Fruit fly (Drosophila melanogaster) whole organism, embryonic: ENCODE measurements around the gene CG32320.

Source experiments
- Atf3 ChIP-seq: fragments of 200-800 bp; sonication (Bioruptor generic); optimal IDR thresholded peaks from 3 replicates; lab custom pipeline; 2016; ENCODE audit warnings: missing biosample characterization, missing genetic modification characterization
- CG10267 ChIP-seq: fragments of 200-800 bp; sonication (Bioruptor generic); optimal IDR thresholded peaks from 2 replicates; lab custom pipeline; 2018; ENCODE audit warnings: missing biosample characterization, mild to moderate bottlenecking, missing genetic modification characterization, moderate library complexity
- CG10431 ChIP-seq: fragments of 200-800 bp; sonication (Bioruptor generic); optimal IDR thresholded peaks from 3 replicates; lab custom pipeline; 2018; ENCODE audit warnings: missing biosample characterization, mild to moderate bottlenecking, missing genetic modification characterization
- CG12104 ChIP-seq: fragments of 200-800 bp; sonication (Bioruptor generic); optimal IDR thresholded peaks from 3 replicates; lab custom pipeline; 2016; ENCODE audit warnings: missing biosample characterization, missing genetic modification characterization
- CG17186 ChIP-seq: fragments of 200-800 bp; sonication (Bioruptor generic); optimal IDR thresholded peaks from 3 replicates; lab custom pipeline; 2017; ENCODE audit warnings: missing biosample characterization, missing genetic modification reagents, missing genetic modification characterization
- CG17359 ChIP-seq: fragments of 200-800 bp; sonication (Bioruptor generic); optimal IDR thresholded peaks from 3 replicates; lab custom pipeline; 2018; ENCODE audit warnings: missing biosample characterization, mild to moderate bottlenecking, missing genetic modification characterization, moderate library complexity
- CG17829 ChIP-seq: fragments of 200-800 bp; optimal IDR thresholded peaks from 2 replicates; lab custom pipeline; 2019; ENCODE audit warnings: missing biosample characterization, mild to moderate bottlenecking, missing genetic modification characterization, moderate library complexity
- CG18262 ChIP-seq: fragments of 200-800 bp; optimal IDR thresholded peaks from 3 replicates; lab custom pipeline; 2019; ENCODE audit warnings: missing biosample characterization, mild to moderate bottlenecking, missing genetic modification characterization, moderate library complexity
- CG2712 ChIP-seq: fragments of 200-800 bp; optimal IDR thresholded peaks from 3 replicates; lab custom pipeline; 2019; ENCODE audit warnings: missing biosample characterization, mild to moderate bottlenecking, missing genetic modification characterization, moderate library complexity
- CG30403 ChIP-seq: fragments of 200-800 bp; sonication (Bioruptor generic); optimal IDR thresholded peaks from 3 replicates; lab custom pipeline; 2016; ENCODE audit warnings: missing biosample characterization, missing genetic modification characterization
- CG4404 ChIP-seq: fragments of 200-800 bp; sonication (Bioruptor generic); IDR thresholded peaks from 2 replicates; pipeline ENCODE4 v1.3.6; 2022; ENCODE audit warnings: missing biosample characterization, missing genetic modification characterization
- CG5953 ChIP-seq: fragments of 200-800 bp; sonication (Bioruptor generic); IDR thresholded peaks from 2 replicates; pipeline ENCODE4 v1.3.6; 2022; ENCODE audit warnings: missing biosample characterization, missing genetic modification characterization
- CG6683 ChIP-seq: fragments of 200-800 bp; sonication (Bioruptor generic); optimal IDR thresholded peaks from 2 replicates; lab custom pipeline; 2017; ENCODE audit warnings: missing biosample characterization, mild to moderate bottlenecking, missing genetic modification characterization, missing genetic modification reagents
- CG7372 ChIP-seq: fragments of 200-800 bp; sonication (Bioruptor generic); IDR thresholded peaks from 2 replicates; pipeline ENCODE4 v1.3.6; 2022; ENCODE audit warnings: missing biosample characterization, missing genetic modification characterization
- CG8924 ChIP-seq: fragments of 200-800 bp; optimal IDR thresholded peaks from 3 replicates; lab custom pipeline; 2019; ENCODE audit warnings: missing biosample characterization, mild to moderate bottlenecking, missing genetic modification characterization, moderate library complexity
- CG9727 ChIP-seq: fragments of 200-800 bp; sonication (Bioruptor generic); optimal IDR thresholded peaks from 3 replicates; lab custom pipeline; 2017; ENCODE audit warnings: missing biosample characterization, mild to moderate bottlenecking, missing genetic modification characterization
- Chrac-16 ChIP-seq: fragments of 200-800 bp; sonication (Bioruptor generic); optimal IDR thresholded peaks from 3 replicates; lab custom pipeline; 2016; ENCODE audit warnings: missing biosample characterization, missing genetic modification characterization
- Dek ChIP-seq: fragments of 200-800 bp; sonication (Bioruptor generic); optimal IDR thresholded peaks from 3 replicates; lab custom pipeline; 2019; ENCODE audit warnings: missing biosample characterization, mild to moderate bottlenecking, missing genetic modification characterization, moderate library complexity
- H15 ChIP-seq: fragments of 200-800 bp; sonication (Bioruptor generic); IDR thresholded peaks from 3 replicates; pipeline ENCODE4 v1.3.6; 2022; ENCODE audit warnings: missing biosample characterization, missing genetic modification characterization
- Hr3 ChIP-seq: fragments of 200-800 bp; sonication (Bioruptor generic); optimal IDR thresholded peaks from 3 replicates; lab custom pipeline; 2016; ENCODE audit warnings: missing biosample characterization, missing genetic modification characterization
- Max ChIP-seq: fragments of 200-800 bp; sonication (Bioruptor generic); optimal IDR thresholded peaks from 2 replicates; lab custom pipeline; 2016; ENCODE audit warnings: missing biosample characterization, mild to moderate bottlenecking, missing genetic modification characterization
- Mrtf ChIP-seq: fragments of 200-800 bp; sonication (Bioruptor generic); IDR thresholded peaks from 3 replicates; pipeline ENCODE4 v1.3.6; 2022; ENCODE audit warnings: missing biosample characterization, missing genetic modification characterization
- NFAT ChIP-seq: fragments of 200-800 bp; sonication (Bioruptor generic); IDR thresholded peaks from 2 replicates; pipeline ENCODE4 v1.3.6; 2022; ENCODE audit warnings: missing biosample characterization, missing genetic modification characterization
- Nf-YB ChIP-seq: fragments of 200-800 bp; sonication (Bioruptor generic); optimal IDR thresholded peaks from 3 replicates; lab custom pipeline; 2019; ENCODE audit warnings: missing biosample characterization, mild to moderate bottlenecking, missing genetic modification characterization, moderate library complexity
- ac ChIP-seq: fragments of 200-800 bp; sonication (Bioruptor generic); optimal IDR thresholded peaks from 3 replicates; lab custom pipeline; 2017; ENCODE audit warnings: missing biosample characterization, mild to moderate bottlenecking, missing genetic modification characterization
- bsh ChIP-seq, 2 experiments: fragments of 200-800 bp; sonication (Bioruptor generic); optimal IDR thresholded peaks; 2 replicates each; lab custom pipeline; 2017 to 2018; ENCODE audit warnings: mild to moderate bottlenecking in 2 of 2, missing biosample characterization in 2 of 2, missing genetic modification characterization in 2 of 2, moderate library complexity in 1 of 2
- cas ChIP-seq: fragments of 200-800 bp; sonication (Bioruptor generic); IDR thresholded peaks from 2 replicates; pipeline ENCODE4 v1.3.6; 2022; ENCODE audit warnings: missing biosample characterization, missing genetic modification characterization
- ci ChIP-seq: fragments of 200-800 bp; sonication (Bioruptor generic); IDR thresholded peaks from 3 replicates; pipeline ENCODE4 v1.3.6; 2022; ENCODE audit warnings: missing biosample characterization, missing genetic modification characterization
- croc ChIP-seq: fragments of 200-800 bp; sonication (Bioruptor generic); conservative IDR thresholded peaks from 3 replicates; pipeline ENCODE4 v1.3.6; 2022; ENCODE audit warnings: missing biosample characterization, missing genetic modification characterization
- fd102C ChIP-seq: fragments of 200-800 bp; sonication (Bioruptor generic); optimal IDR thresholded peaks from 2 replicates; lab custom pipeline; 2018; ENCODE audit warnings: missing biosample characterization, mild to moderate bottlenecking, missing genetic modification characterization, moderate library complexity
- gce ChIP-seq: fragments of 200-800 bp; sonication (Bioruptor generic); IDR thresholded peaks from 3 replicates; pipeline ENCODE4 v1.3.6; 2022; ENCODE audit warnings: missing biosample characterization, missing genetic modification characterization
- gem ChIP-seq: fragments of 200-800 bp; sonication (Bioruptor generic); optimal IDR thresholded peaks from 2 replicates; lab custom pipeline; 2019; ENCODE audit warnings: missing biosample characterization, mild to moderate bottlenecking, missing genetic modification characterization, moderate library complexity
- gt ChIP-seq: fragments of 200-800 bp; sonication (Bioruptor generic); IDR thresholded peaks from 2 replicates; pipeline ENCODE4 v1.3.6; 2022; ENCODE audit warnings: missing biosample characterization, missing genetic modification characterization
- h ChIP-seq: fragments of >200 bp; optimal IDR thresholded peaks from 2 replicates; lab custom pipeline; 2017
- lola ChIP-seq, 3 experiments: fragments of >200 bp in 2 of 3; fragments of 200-800 bp in 1 of 3; sonication (Bioruptor generic) in 1 of 3; optimal IDR thresholded peaks; 2 replicates each; lab custom pipeline; 2017 to 2019; ENCODE audit warnings: missing biosample characterization in 3 of 3, missing genetic modification characterization in 3 of 3, mild to moderate bottlenecking in 1 of 3, moderate library complexity in 1 of 3
- luna ChIP-seq: fragments of 200-800 bp; sonication (Bioruptor generic); optimal IDR thresholded peaks from 2 replicates; lab custom pipeline; 2016; ENCODE audit warnings: missing biosample characterization, missing genetic modification characterization
- mirr ChIP-seq: fragments of 200-800 bp; sonication (Bioruptor generic); optimal IDR thresholded peaks from 3 replicates; lab custom pipeline; 2018; ENCODE audit warnings: missing biosample characterization, mild to moderate bottlenecking, missing genetic modification characterization
- nerfin-1 ChIP-seq: fragments of 200-800 bp; sonication (Bioruptor generic); optimal IDR thresholded peaks from 3 replicates; lab custom pipeline; 2019; ENCODE audit warnings: missing biosample characterization, mild to moderate bottlenecking, missing genetic modification characterization, moderate library complexity
- odd ChIP-seq: fragments of 200-800 bp; sonication (Bioruptor generic); optimal IDR thresholded peaks from 2 replicates; lab custom pipeline; 2017; ENCODE audit warnings: missing biosample characterization, mild to moderate bottlenecking, missing genetic modification characterization
- org-1 ChIP-seq: fragments of 200-800 bp; sonication (Bioruptor generic); optimal IDR thresholded peaks from 2 replicates; lab custom pipeline; 2017; ENCODE audit warnings: missing biosample characterization, missing genetic modification characterization
- phol ChIP-seq: fragments of 200-800 bp; sonication (Bioruptor generic); optimal IDR thresholded peaks from 3 replicates; lab custom pipeline; 2018; ENCODE audit warnings: missing biosample characterization, mild to moderate bottlenecking, missing genetic modification characterization, moderate library complexity
- prd ChIP-seq, 3 experiments: fragments of >200 bp in 2 of 3; fragments of 200-800 bp in 1 of 3; sonication (Bioruptor generic) in 1 of 3; optimal IDR thresholded peaks in 2 of 3; IDR thresholded peaks in 1 of 3; 2 replicates in 2 of 3; 3 replicates in 1 of 3; pipeline versions ENCODE4 v1.3.6 to Lab custom; 2017 to 2022; ENCODE audit warnings: missing biosample characterization in 1 of 3, missing genetic modification characterization in 1 of 3
- schlank ChIP-seq: fragments of 200-800 bp; sonication (Bioruptor generic); optimal IDR thresholded peaks from 2 replicates; lab custom pipeline; 2018; ENCODE audit warnings: missing biosample characterization, mild to moderate bottlenecking, missing genetic modification characterization
- stwl ChIP-seq: fragments of 200-800 bp; sonication (Bioruptor generic); optimal IDR thresholded peaks from 3 replicates; lab custom pipeline; 2018; ENCODE audit warnings: missing biosample characterization, mild to moderate bottlenecking, missing genetic modification characterization, moderate library complexity
- tll ChIP-seq, 2 experiments: fragments of 200-800 bp in 1 of 2; fragments of >200 bp in 1 of 2; sonication (Bioruptor generic) in 1 of 2; optimal IDR thresholded peaks; 2 replicates each; lab custom pipeline; 2017 to 2019; ENCODE audit warnings: missing biosample characterization in 2 of 2, missing genetic modification characterization in 2 of 2, mild to moderate bottlenecking in 1 of 2, moderate library complexity in 1 of 2
- tx ChIP-seq: fragments of 200-800 bp; sonication (Bioruptor generic); optimal IDR thresholded peaks from 2 replicates; lab custom pipeline; 2016; ENCODE audit warnings: missing biosample characterization, missing genetic modification characterization
- vfl ChIP-seq: fragments of 200-800 bp; sonication (Bioruptor generic); optimal IDR thresholded peaks from 2 replicates; lab custom pipeline; 2016; ENCODE audit warnings: missing biosample characterization, missing genetic modification characterization
- vvl ChIP-seq: fragments of 200-800 bp; sonication (Bioruptor generic); IDR thresholded peaks from 2 replicates; pipeline ENCODE4 v1.3.6; 2022; ENCODE audit warnings: missing biosample characterization, missing genetic modification characterization
- zfh1 ChIP-seq: fragments of 200-800 bp; sonication (Bioruptor generic); IDR thresholded peaks from 3 replicates; pipeline ENCODE4 v1.3.6; 2022; ENCODE audit warnings: missing biosample characterization, missing genetic modification characterization

The CG32320 gene

DNA sequence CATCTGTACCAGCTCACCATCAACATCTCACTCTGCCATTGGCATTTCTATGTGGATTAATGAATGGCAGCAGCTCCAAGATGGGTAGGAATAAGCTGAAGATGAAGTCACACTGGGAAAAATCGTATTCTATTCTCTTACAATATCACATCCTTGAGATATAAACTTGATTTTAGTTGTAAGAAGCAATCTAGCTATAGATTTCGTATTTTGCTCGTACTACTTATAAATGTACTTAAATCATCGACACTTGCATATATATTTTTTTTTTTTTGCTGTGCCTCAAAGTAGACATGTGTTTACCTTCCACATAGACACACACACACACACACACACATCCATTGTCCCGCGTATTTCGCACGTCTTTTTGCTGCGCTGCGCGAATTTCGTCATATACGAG is 26.1 kb downstream of the CG32320 start (continued):
- TF ChIP-seq croc (peak; percentile 28; the same call in 2 of the 3 replicates), CG17186 (GFP tag; lab: Kevin White, UChicago) (no peak), CG10431 (GFP tag; lab: Kevin White, UChicago) (no peak), gce (0 out of 3 replicates have a peak, but pooled peaks have one; percentile 40), cas (no peak), h (no peak), stwl (no peak), schlank (tag; lab: Kevin White, UChicago) (no peak), gem (tag; lab: Kevin White, UChicago) (peak; percentile 21), bsh (GFP tag; optimal IDR thresholded peaks at IDR 0.05; lab: Kevin White, UChicago) (peak in 1 of 2 experiments; percentile 47), tx (no peak), Hr3 (GFP tag; lab: Kevin White, UChicago) (no peak), CG5953 (GFP tag; lab: Robert Waterston, UW) (no peak), Mrtf (GFP tag; lab: Robert Waterston, UW) (peak; percentile 8; the same call in 1 of the 3 replicates), CG12104 (GFP tag; lab: Kevin White, UChicago) (no peak), CG17359 (tag; lab: Kevin White, UChicago) (no peak), vvl (GFP tag; lab: Robert Waterston, UW) (peak; percentile 23; the same call in 1 of the 2 replicates), org-1 (no peak), mirr (GFP tag; lab: Kevin White, UChicago) (no peak), vfl (GFP tag; lab: Kevin White, UChicago) (no peak)

DNA sequence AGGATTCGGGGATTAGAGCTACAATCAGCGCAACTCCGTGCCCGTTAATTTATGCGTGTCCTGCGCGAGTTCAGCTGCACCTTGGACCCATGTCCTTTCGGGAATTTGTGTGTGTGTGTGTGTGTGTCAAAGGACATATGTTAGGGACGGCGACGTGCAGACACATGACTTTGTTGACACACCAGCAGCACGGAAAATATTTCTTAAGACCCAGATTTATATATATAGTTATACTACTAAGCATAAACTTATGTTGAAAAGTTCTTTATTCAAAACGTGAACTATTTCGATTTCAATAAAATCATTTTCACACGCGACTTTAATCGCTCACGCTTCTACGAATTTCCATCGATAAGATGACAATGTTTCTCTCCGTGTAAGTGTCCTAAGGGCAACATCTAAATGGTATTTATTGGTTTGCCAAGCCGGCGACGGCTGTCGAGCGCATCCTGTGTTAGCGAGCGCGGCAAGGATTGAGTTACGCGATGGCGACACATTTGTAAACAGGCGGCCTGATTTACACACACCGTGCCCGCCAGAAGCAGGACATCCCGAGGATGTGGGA is 33.2 kb downstream of the CG32320 start:
- no peak for TF ChIP-seq prd (optimal IDR thresholded peaks at IDR 0.05; lab: Kevin White, UChicago)
- peak; percentile 34; the same call in 1 of the 3 replicates for TF ChIP-seq prd (GFP tag; IDR thresholded peaks at IDR 0.05; lab: Robert Waterston, UW)
- TF ChIP-seq CG18262, result peak; percentile 31
- TF ChIP-seq luna (GFP tag; lab: Kevin White, UChicago), result no peak
- 0 out of 2 replicates have a peak, but pooled peaks have one; percentile 16 for TF ChIP-seq gt (GFP tag; lab: Robert Waterston, UW)
- peak; percentile 69 for TF ChIP-seq CG4404 (GFP tag; lab: Robert Waterston, UW)
- no peak for TF ChIP-seq ci (GFP tag; lab: Robert Waterston, UW)
- no peak for TF ChIP-seq Nf-YB (GFP tag; lab: Kevin White, UChicago)
- TF ChIP-seq tll (GFP tag; optimal IDR thresholded peaks at IDR 0.05; lab: Kevin White, UChicago), result peak in 1 of 2 experiments; percentile 63
- peak; percentile 26 for TF ChIP-seq ac (GFP tag; lab: Kevin White, UChicago)
- peak; percentile 24 for TF ChIP-seq CG17829
- TF ChIP-seq CG7372, result no peak
- TF ChIP-seq NFAT (GFP tag; lab: Robert Waterston, UW), result 0 out of 2 replicates have a peak, but pooled peaks have one; percentile 8
- TF ChIP-seq lola (GFP tag; optimal IDR thresholded peaks at IDR 0.05; lab: Kevin White, UChicago), result peak in 1 of 3 experiments; percentile 32
- peak; percentile 67 for TF ChIP-seq CG9727 (GFP tag; lab: Kevin White, UChicago)
- TF ChIP-seq CG30403 (GFP tag; lab: Kevin White, UChicago), result no peak
- peak; percentile 18 for TF ChIP-seq fd102C (GFP tag; lab: Kevin White, UChicago)
- no peak for TF ChIP-seq nerfin-1 (tag; lab: Kevin White, UChicago)
- TF ChIP-seq Dek (tag; lab: Kevin White, UChicago), result no peak
- 0 out of 3 replicates have a peak, but pooled peaks have one; percentile 19 for TF ChIP-seq zfh1 (GFP tag; lab: Robert Waterston, UW)
- TF ChIP-seq CG8924 (tag; lab: Kevin White, UChicago), result peak; percentile 6
- TF ChIP-seq Max (GFP tag; lab: Kevin White, UChicago), result no peak
- no peak for TF ChIP-seq CG6683 (GFP tag; lab: Kevin White, UChicago)
- no peak for TF ChIP-seq Chrac-16 (GFP tag; lab: Kevin White, UChicago)
- peak; percentile 26 for TF ChIP-seq CG2712 (tag; lab: Kevin White, UChicago)
- TF ChIP-seq vvl (GFP tag; lab: Robert Waterston, UW), result 0 out of 2 replicates have a peak, but pooled peaks have one; percentile 9
- peak; percentile 0 for TF ChIP-seq phol (tag; lab: Kevin White, UChicago)
- TF ChIP-seq H15, result 0 out of 3 replicates have a peak, but pooled peaks have one; percentile 14
- TF ChIP-seq CG10267 (tag; lab: Kevin White, UChicago), result peak; percentile 36
- TF ChIP-seq Atf3 (GFP tag; lab: Kevin White, UChicago), result no peak
- TF ChIP-seq odd, result peak; percentile 19
